Worm (Caenorhabditis elegans) whole organism, L4 larva: ENCODE measurements around the gene C17G1.14.

Experiments
- fos-1 ChIP-seq: fragments of 150-350 bp; optimal IDR thresholded peaks from 2 replicates; lab custom pipeline; 2014; ENCODE audit warnings: missing biosample characterization, missing genetic modification characterization
- nhr-25 ChIP-seq: sonication (generic microtip); optimal IDR thresholded peaks from 2 replicates; lab custom pipeline; 2017; ENCODE audit warnings: missing genetic modification characterization, mild to moderate bottlenecking, missing compliant biosample characterization, antibody characterized with exemption, moderate library complexity, borderline replicate concordance; ENCODE audit not compliant: insufficient read depth

DNA sequence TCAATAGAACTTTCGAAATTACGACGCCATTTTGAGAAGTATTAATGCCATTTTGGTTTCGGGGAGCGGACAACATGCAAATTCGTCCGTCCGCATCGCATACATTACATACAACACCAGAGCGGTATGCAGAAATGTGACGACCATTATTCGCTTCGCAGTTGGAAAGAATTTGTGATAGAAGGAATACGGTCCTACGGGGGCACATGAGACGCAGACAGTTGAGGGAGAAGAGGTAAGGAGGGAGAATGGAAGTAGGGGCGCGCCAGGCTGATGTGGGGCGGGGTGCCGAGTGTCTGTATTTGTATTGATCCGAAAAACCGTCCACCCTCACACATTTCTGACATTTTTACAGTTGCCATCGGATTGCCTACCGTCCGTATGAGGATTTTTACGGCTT lies 2.8 kb downstream of the C17G1.14 start:
- TF ChIP-seq nhr-25 (no peak), fos-1 (no peak)
